Fruit fly (Drosophila melanogaster) whole organism, embryonic: ENCODE measurements around the gene Sec23.

Experiments
- Abd-B ChIP-seq: fragments of 200-800 bp; sonication (Bioruptor generic); optimal IDR thresholded peaks from 2 replicates; lab custom pipeline; 2018; ENCODE audit warnings: missing biosample characterization, mild to moderate bottlenecking, missing genetic modification characterization, moderate library complexity
- CG14965 ChIP-seq: fragments of 200-800 bp; sonication (Bioruptor generic); optimal IDR thresholded peaks from 2 replicates; lab custom pipeline; 2016; ENCODE audit warnings: missing biosample characterization, missing genetic modification characterization, borderline replicate concordance
- CG15011 ChIP-seq: fragments of 200-800 bp; sonication (Bioruptor generic); optimal IDR thresholded peaks from 3 replicates; lab custom pipeline; 2018; ENCODE audit warnings: missing biosample characterization, mild to moderate bottlenecking, missing genetic modification characterization
- CG17328 ChIP-seq: fragments of 200-800 bp; sonication (Bioruptor generic); IDR thresholded peaks from 2 replicates; pipeline ENCODE4 v1.3.6; 2022; ENCODE audit warnings: missing biosample characterization, missing genetic modification characterization
- CG17361 ChIP-seq: fragments of 200-800 bp; sonication (Bioruptor generic); IDR thresholded peaks from 3 replicates; pipeline ENCODE4 v1.3.6; 2022; ENCODE audit warnings: missing biosample characterization, missing genetic modification characterization
- CG3065 ChIP-seq: fragments of 200-800 bp; sonication (Bioruptor generic); optimal IDR thresholded peaks from 2 replicates; lab custom pipeline; 2016; ENCODE audit warnings: missing biosample characterization, missing genetic modification characterization
- CG32772 ChIP-seq: fragments of 200-800 bp; sonication (Bioruptor generic); IDR thresholded peaks from 2 replicates; pipeline ENCODE4 v1.3.6; 2022; ENCODE audit warnings: missing biosample characterization, missing genetic modification characterization
- CG33213 ChIP-seq: fragments of 200-800 bp; sonication (Bioruptor generic); optimal IDR thresholded peaks from 3 replicates; lab custom pipeline; 2016; ENCODE audit warnings: missing biosample characterization, missing genetic modification characterization
- CG3847 ChIP-seq: fragments of 200-800 bp; sonication (Bioruptor generic); IDR thresholded peaks from 2 replicates; pipeline ENCODE4 v1.3.6; 2022; ENCODE audit warnings: missing biosample characterization, missing genetic modification characterization
- CG3995 ChIP-seq: fragments of 200-800 bp; sonication (Bioruptor generic); optimal IDR thresholded peaks from 3 replicates; lab custom pipeline; 2016; ENCODE audit warnings: missing biosample characterization, missing genetic modification characterization
- CG42726 ChIP-seq: fragments of 200-800 bp; sonication (Bioruptor generic); IDR thresholded peaks from 2 replicates; pipeline ENCODE4 v1.3.6; 2022; ENCODE audit warnings: missing biosample characterization, missing genetic modification characterization; ENCODE audit not compliant: partially characterized antibody
- CG4707 ChIP-seq: fragments of 200-800 bp; sonication (Bioruptor generic); optimal IDR thresholded peaks from 2 replicates; lab custom pipeline; 2018; ENCODE audit warnings: missing biosample characterization, mild to moderate bottlenecking, missing genetic modification characterization, moderate library complexity
- CG7745 ChIP-seq: fragments of 200-800 bp; sonication (Bioruptor generic); optimal IDR thresholded peaks from 2 replicates; lab custom pipeline; 2018; ENCODE audit warnings: missing biosample characterization, mild to moderate bottlenecking, missing genetic modification characterization, moderate library complexity
- CG7928 ChIP-seq: fragments of 200-800 bp; sonication (Bioruptor generic); optimal IDR thresholded peaks from 2 replicates; lab custom pipeline; 2017; ENCODE audit warnings: missing biosample characterization, mild to moderate bottlenecking, missing genetic modification characterization
- Fer2 ChIP-seq: fragments of 200-800 bp; sonication (Bioruptor generic); optimal IDR thresholded peaks from 2 replicates; lab custom pipeline; 2018; ENCODE audit warnings: missing biosample characterization, mild to moderate bottlenecking, missing genetic modification characterization, moderate library complexity
- GATAe ChIP-seq: fragments of 200-800 bp; sonication (Bioruptor generic); conservative IDR thresholded peaks from 2 replicates; pipeline ENCODE4 v1.3.6; 2022; ENCODE audit warnings: missing biosample characterization, missing genetic modification characterization
- H15 ChIP-seq: fragments of 200-800 bp; sonication (Bioruptor generic); IDR thresholded peaks from 3 replicates; pipeline ENCODE4 v1.3.6; 2022; ENCODE audit warnings: missing biosample characterization, missing genetic modification characterization
- HLH4C ChIP-seq: fragments of 200-800 bp; sonication (Bioruptor generic); IDR thresholded peaks from 3 replicates; pipeline ENCODE4 v1.3.6; 2022; ENCODE audit warnings: missing biosample characterization, missing genetic modification characterization; ENCODE audit not compliant: partially characterized antibody
- Hmx ChIP-seq: fragments of 200-800 bp; sonication (Bioruptor generic); optimal IDR thresholded peaks from 2 replicates; lab custom pipeline; 2016; ENCODE audit warnings: missing biosample characterization, missing genetic modification characterization
- Hr51 ChIP-seq, 2 experiments: fragments of 200-800 bp; sonication (Bioruptor generic); optimal IDR thresholded peaks; 2 replicates in 1 of 2; 3 replicates in 1 of 2; lab custom pipeline; 2016 to 2018; ENCODE audit warnings: missing biosample characterization in 2 of 2, missing genetic modification characterization in 2 of 2, mild to moderate bottlenecking in 1 of 2, moderate library complexity in 1 of 2
- MESR4 ChIP-seq: fragments of 200-800 bp; sonication (Bioruptor generic); optimal IDR thresholded peaks from 2 replicates; lab custom pipeline; 2018; ENCODE audit warnings: missing biosample characterization, mild to moderate bottlenecking, missing genetic modification characterization, moderate library complexity
- Myb ChIP-seq: fragments of 200-800 bp; sonication (Bioruptor generic); optimal IDR thresholded peaks from 2 replicates; lab custom pipeline; 2016; ENCODE audit warnings: missing biosample characterization, missing genetic modification characterization
- Nf-YB ChIP-seq: fragments of 200-800 bp; sonication (Bioruptor generic); optimal IDR thresholded peaks from 3 replicates; lab custom pipeline; 2019; ENCODE audit warnings: missing biosample characterization, mild to moderate bottlenecking, missing genetic modification characterization, moderate library complexity
- Poxn ChIP-seq: fragments of 200-800 bp; sonication (Bioruptor generic); IDR thresholded peaks from 2 replicates; pipeline ENCODE4 v1.3.6; 2022; ENCODE audit warnings: missing biosample characterization, missing genetic modification characterization
- Sin3A ChIP-seq: fragments of >200 bp; optimal IDR thresholded peaks from 2 replicates; lab custom pipeline; 2018
- Stat92E ChIP-seq, 3 experiments: fragments of >200 bp in 2 of 3; fragments of 200-800 bp in 1 of 3; sonication (Bioruptor generic) in 1 of 3; optimal IDR thresholded peaks; 2 replicates each; lab custom pipeline; 2017 to 2019; ENCODE audit warnings: missing biosample characterization in 3 of 3, missing genetic modification characterization in 3 of 3, mild to moderate bottlenecking in 1 of 3, moderate library complexity in 1 of 3
- YL-1 ChIP-seq: fragments of 200-800 bp; sonication (Bioruptor generic); optimal IDR thresholded peaks from 3 replicates; lab custom pipeline; 2017; ENCODE audit warnings: missing biosample characterization, mild to moderate bottlenecking, missing genetic modification characterization
- br ChIP-seq: fragments of >200 bp; optimal IDR thresholded peaks from 2 replicates; lab custom pipeline; 2017
- croc ChIP-seq: fragments of 200-800 bp; sonication (Bioruptor generic); conservative IDR thresholded peaks from 3 replicates; pipeline ENCODE4 v1.3.6; 2022; ENCODE audit warnings: missing biosample characterization, missing genetic modification characterization
- da ChIP-seq: fragments of 200-800 bp; sonication (Bioruptor generic); optimal IDR thresholded peaks from 2 replicates; lab custom pipeline; 2016; ENCODE audit warnings: missing biosample characterization, missing genetic modification characterization
- disco-r ChIP-seq: fragments of 200-800 bp; sonication (Bioruptor generic); optimal IDR thresholded peaks from 2 replicates; lab custom pipeline; 2016; ENCODE audit warnings: missing biosample characterization, missing genetic modification characterization
- dysf ChIP-seq: fragments of 200-800 bp; sonication (Bioruptor generic); IDR thresholded peaks from 3 replicates; pipeline ENCODE4 v1.3.6; 2022; ENCODE audit warnings: missing biosample characterization, missing genetic modification characterization
- en ChIP-seq: fragments of 200-800 bp; sonication (Bioruptor generic); optimal IDR thresholded peaks from 2 replicates; lab custom pipeline; 2016; ENCODE audit warnings: missing biosample characterization, missing genetic modification characterization
- grn ChIP-seq: fragments of 200-800 bp; sonication (Bioruptor generic); optimal IDR thresholded peaks from 3 replicates; lab custom pipeline; 2017; ENCODE audit warnings: missing biosample characterization, missing genetic modification characterization
- gt ChIP-seq: fragments of 200-800 bp; sonication (Bioruptor generic); IDR thresholded peaks from 2 replicates; pipeline ENCODE4 v1.3.6; 2022; ENCODE audit warnings: missing biosample characterization, missing genetic modification characterization
- klu ChIP-seq: fragments of 200-800 bp; sonication (Bioruptor generic); IDR thresholded peaks from 2 replicates; pipeline ENCODE4 v1.3.6; 2022; ENCODE audit warnings: missing biosample characterization, missing genetic modification characterization
- knrl ChIP-seq: fragments of 200-800 bp; sonication (Bioruptor generic); IDR thresholded peaks from 3 replicates; pipeline ENCODE4 v1.3.6; 2022; ENCODE audit warnings: missing biosample characterization, missing genetic modification characterization; ENCODE audit not compliant: partially characterized antibody
- lab ChIP-seq: fragments of 200-800 bp; sonication (Bioruptor generic); optimal IDR thresholded peaks from 3 replicates; lab custom pipeline; 2017; ENCODE audit warnings: missing biosample characterization, missing genetic modification characterization, mild to moderate bottlenecking, moderate library complexity, missing genetic modification reagents
- lilli ChIP-seq: fragments of 200-800 bp; sonication (Bioruptor generic); optimal IDR thresholded peaks from 3 replicates; lab custom pipeline; 2016; ENCODE audit warnings: missing biosample characterization, missing genetic modification characterization
- nerfin-2 ChIP-seq: fragments of 200-800 bp; sonication (Bioruptor generic); IDR thresholded peaks from 2 replicates; pipeline ENCODE4 v1.3.6; 2022; ENCODE audit warnings: missing biosample characterization, missing genetic modification characterization; ENCODE audit not compliant: partially characterized antibody
- pho ChIP-seq: fragments of 200-800 bp; sonication (Bioruptor generic); optimal IDR thresholded peaks from 2 replicates; lab custom pipeline; 2016; ENCODE audit warnings: missing biosample characterization, missing genetic modification characterization
- sc ChIP-seq, 3 experiments: fragments of >200 bp in 2 of 3; fragments of 200-800 bp in 1 of 3; sonication (Bioruptor generic) in 1 of 3; optimal IDR thresholded peaks; 2 replicates in 2 of 3; 3 replicates in 1 of 3; lab custom pipeline; 2017; ENCODE audit warnings: mild to moderate bottlenecking in 1 of 3, missing biosample characterization in 1 of 3, missing genetic modification characterization in 1 of 3, missing genetic modification reagents in 1 of 3
- stc ChIP-seq: fragments of 200-800 bp; sonication (Bioruptor generic); IDR thresholded peaks from 2 replicates; pipeline ENCODE4 v1.3.6; 2022; ENCODE audit warnings: missing biosample characterization, missing genetic modification characterization
- twi ChIP-seq: fragments of 200-800 bp; optimal IDR thresholded peaks from 2 replicates; lab custom pipeline; 2019; ENCODE audit warnings: missing biosample characterization, mild to moderate bottlenecking, missing genetic modification characterization, moderate library complexity
- tx ChIP-seq: fragments of 200-800 bp; sonication (Bioruptor generic); optimal IDR thresholded peaks from 2 replicates; lab custom pipeline; 2016; ENCODE audit warnings: missing biosample characterization, missing genetic modification characterization
- unpg ChIP-seq: fragments of 200-800 bp; sonication (Bioruptor generic); optimal IDR thresholded peaks from 3 replicates; lab custom pipeline; 2018; ENCODE audit warnings: missing biosample characterization, mild to moderate bottlenecking, missing genetic modification characterization, moderate library complexity
- wor ChIP-seq: fragments of 200-800 bp; sonication (Bioruptor generic); IDR thresholded peaks from 2 replicates; pipeline ENCODE4 v1.3.6; 2022; ENCODE audit warnings: missing biosample characterization, missing genetic modification characterization
- zen ChIP-seq: fragments of 200-800 bp; sonication (Bioruptor generic); optimal IDR thresholded peaks from 3 replicates; lab custom pipeline; 2018; ENCODE audit warnings: missing biosample characterization, mild to moderate bottlenecking, missing genetic modification characterization, moderate library complexity
- zfh1 ChIP-seq: fragments of 200-800 bp; sonication (Bioruptor generic); IDR thresholded peaks from 3 replicates; pipeline ENCODE4 v1.3.6; 2022; ENCODE audit warnings: missing biosample characterization, missing genetic modification characterization

The Sec23 gene

dm6 chr3R:5624115-5624878 lies 24.6 kb upstream of the Sec23 start, which contains the start of the genes Dph4, Spec2 and RpL13A (continued):
- no peak for TF ChIP-seq dysf (GFP tag; lab: Robert Waterston, UW)
- TF ChIP-seq wor (GFP tag; lab: Robert Waterston, UW), result no peak
- peak; percentile 93 for TF ChIP-seq CG4707 (GFP tag; lab: Kevin White, UChicago)
- peak; percentile 98 for TF ChIP-seq CG33213
- peak; percentile 72 for TF ChIP-seq CG3065 (GFP tag; lab: Kevin White, UChicago)
- no peak for TF ChIP-seq Abd-B (GFP tag; lab: Kevin White, UChicago)
- no peak for TF ChIP-seq CG17361 (GFP tag; lab: Robert Waterston, UW)
- peak; percentile 76 for TF ChIP-seq grn (GFP tag; lab: Kevin White, UChicago)
- no peak for TF ChIP-seq GATAe (GFP tag; lab: Robert Waterston, UW)
- no peak for TF ChIP-seq stc (GFP tag; lab: Robert Waterston, UW)
- TF ChIP-seq zfh1 (GFP tag; lab: Robert Waterston, UW), result no peak
- peak; percentile 91 for TF ChIP-seq CG15011
- TF ChIP-seq CG14965, result peak; percentile 83
- TF ChIP-seq lab (GFP tag; lab: Kevin White, UChicago), result peak; percentile 98
- TF ChIP-seq Sin3A (lab: Kevin White, UChicago), result peak; percentile 97
- no peak for TF ChIP-seq klu (GFP tag; lab: Robert Waterston, UW)
- peak in 1 of 3 experiments; percentile 59 for TF ChIP-seq Stat92E (GFP tag; optimal IDR thresholded peaks at IDR 0.05; lab: Kevin White, UChicago)
- peak; percentile 83 for TF ChIP-seq CG3995
- TF ChIP-seq unpg, result peak; percentile 87
- peak; percentile 93 for TF ChIP-seq pho
- TF ChIP-seq CG7928 (GFP tag; lab: Kevin White, UChicago), result peak; percentile 76
- TF ChIP-seq Fer2 (tag; lab: Kevin White, UChicago), result peak; percentile 89
- TF ChIP-seq br (lab: Kevin White, UChicago), result no peak
- TF ChIP-seq en (GFP tag; lab: Kevin White, UChicago), result peak; percentile 92
- TF ChIP-seq CG32772 (GFP tag; lab: Robert Waterston, UW), result no peak
- no peak for TF ChIP-seq CG42726 (GFP tag; lab: Robert Waterston, UW)
- TF ChIP-seq H15 (GFP tag; lab: Robert Waterston, UW), result no peak
- TF ChIP-seq CG3847 (GFP tag; lab: Robert Waterston, UW), result no peak
- no peak for TF ChIP-seq nerfin-2
- no peak for TF ChIP-seq knrl (GFP tag; lab: Robert Waterston, UW)
- TF ChIP-seq croc (GFP tag; lab: Robert Waterston, UW), result peak; percentile 54; the same call in 2 of the 3 replicates
- peak; percentile 100 for TF ChIP-seq MESR4
- peak; percentile 87 for TF ChIP-seq lilli
- TF ChIP-seq CG17328, result no peak
- peak; percentile 39 for TF ChIP-seq Hmx (GFP tag; lab: Kevin White, UChicago)
- peak; percentile 90 for TF ChIP-seq disco-r (GFP tag; lab: Kevin White, UChicago)
- TF ChIP-seq Poxn (GFP tag; lab: Robert Waterston, UW), result no peak
- TF ChIP-seq Myb (GFP tag; lab: Kevin White, UChicago), result peak; percentile 86
- TF ChIP-seq tx (GFP tag; lab: Kevin White, UChicago), result peak; percentile 52
- TF ChIP-seq HLH4C (GFP tag; lab: Robert Waterston, UW), result no peak
- TF ChIP-seq da (GFP tag; lab: Kevin White, UChicago), result peak; percentile 82
- TF ChIP-seq Nf-YB (GFP tag; lab: Kevin White, UChicago), result peak; percentile 80
- no peak for TF ChIP-seq sc (optimal IDR thresholded peaks at IDR 0.05; lab: Kevin White, UChicago)
- TF ChIP-seq sc (GFP tag; optimal IDR thresholded peaks at IDR 0.05; lab: Kevin White, UChicago), result peak; percentile 86
- TF ChIP-seq gt (GFP tag; lab: Robert Waterston, UW), result no peak
- no peak for TF ChIP-seq CG7745 (tag; lab: Kevin White, UChicago)
- peak; percentile 81 to 86 for TF ChIP-seq Hr51 (GFP tag; optimal IDR thresholded peaks at IDR 0.05; lab: Kevin White, UChicago)
- TF ChIP-seq twi, result peak; percentile 82
- TF ChIP-seq YL-1 (GFP tag; lab: Kevin White, UChicago), result peak; percentile 99
- peak; percentile 85 for TF ChIP-seq zen
